Fruit fly (Drosophila melanogaster) whole organism, embryonic: Measurements from ENCODE around the gene CG11882.

Experiments used
- BEAF-32 ChIP-seq: fragments of 200-800 bp; sonication (Bioruptor generic); optimal IDR thresholded peaks from 3 replicates; lab custom pipeline; 2017; ENCODE audit warnings: missing biosample characterization, missing genetic modification characterization, mild to moderate bottlenecking, moderate library complexity, missing genetic modification reagents
- C15 ChIP-seq: fragments of 200-800 bp; sonication (Bioruptor generic); IDR thresholded peaks from 3 replicates; pipeline ENCODE4 v1.3.6; 2022; ENCODE audit warnings: missing biosample characterization, missing genetic modification characterization
- CG17612 ChIP-seq: fragments of 200-800 bp; sonication (Bioruptor generic); IDR thresholded peaks from 2 replicates; pipeline ENCODE4 v1.3.6; 2022; ENCODE audit warnings: missing biosample characterization, missing genetic modification characterization
- Hmx ChIP-seq: fragments of 200-800 bp; sonication (Bioruptor generic); optimal IDR thresholded peaks from 2 replicates; lab custom pipeline; 2016; ENCODE audit warnings: missing biosample characterization, missing genetic modification characterization
- TFAM ChIP-seq: fragments of 200-800 bp; sonication (Bioruptor generic); optimal IDR thresholded peaks from 2 replicates; lab custom pipeline; 2017; ENCODE audit warnings: missing biosample characterization, missing genetic modification characterization, inconsistent platforms
- ab ChIP-seq: fragments of 200-800 bp; sonication (Bioruptor generic); optimal IDR thresholded peaks from 2 replicates; lab custom pipeline; 2016; ENCODE audit warnings: missing biosample characterization, missing genetic modification characterization
- gcm2 ChIP-seq: fragments of 200-800 bp; sonication (Bioruptor generic); optimal IDR thresholded peaks from 2 replicates; lab custom pipeline; 2016; ENCODE audit warnings: missing biosample characterization, missing genetic modification characterization
- lilli ChIP-seq: fragments of 200-800 bp; sonication (Bioruptor generic); optimal IDR thresholded peaks from 3 replicates; lab custom pipeline; 2016; ENCODE audit warnings: missing biosample characterization, missing genetic modification characterization

- TF ChIP-seq Hmx (GFP tag; lab: Kevin White, UChicago) (no peak), TFAM (GFP tag; lab: Kevin White, UChicago) (no peak), lilli (peak; percentile 78), BEAF-32 (GFP tag; lab: Kevin White, UChicago) (peak; percentile 60), CG17612 (GFP tag; lab: Robert Waterston, UW) (no peak), ab (GFP tag; lab: Kevin White, UChicago) (no peak), gcm2 (GFP tag; lab: Kevin White, UChicago) (no peak), C15 (no peak)
Measured at dm6 chr3R:29148072-29148471, at the start of gene CG11882, which contains the start of gene Pglym78.
